Worm (Caenorhabditis elegans) whole organism, L3 larva: ENCODE data around the gene srh-33.
A peak's percentile ranks its signal among the peaks of the same experiment; 100 is the strongest.

Experiments
- ama-1 ChIP-seq: fragments of 150-350 bp; optimal IDR thresholded peaks from 2 replicates; lab custom pipeline; 2018
- ceh-82 ChIP-seq: fragments of 150-350 bp; optimal IDR thresholded peaks from 2 replicates; lab custom pipeline; 2014; ENCODE audit warnings: missing biosample characterization, missing genetic modification characterization
- egl-27 ChIP-seq: sonication (generic microtip); optimal IDR thresholded peaks from 4 replicates; lab custom pipeline; 2017; ENCODE audit warnings: missing biosample characterization, missing genetic modification reagents, missing genetic modification characterization
- elt-1 ChIP-seq: fragments of 150-350 bp; optimal IDR thresholded peaks from 2 replicates; lab custom pipeline; 2014; ENCODE audit warnings: missing biosample characterization, missing genetic modification characterization
- elt-3 ChIP-seq, 3 experiments: fragments of 150-350 bp in 1 of 3; sonication (generic microtip) in 2 of 3; optimal IDR thresholded peaks; 2 replicates in 2 of 3; 4 replicates in 1 of 3; lab custom pipeline; 2014 to 2017; ENCODE audit warnings: missing biosample characterization in 3 of 3, missing genetic modification characterization in 3 of 3
- fkh-10 ChIP-seq: sonication (generic microtip); optimal IDR thresholded peaks from 2 replicates; lab custom pipeline; 2017; ENCODE audit warnings: missing biosample characterization, missing genetic modification reagents, missing genetic modification characterization
- fkh-2 ChIP-seq: fragments of 150-350 bp; optimal IDR thresholded peaks from 2 replicates; lab custom pipeline; 2014; ENCODE audit warnings: missing biosample characterization, missing genetic modification reagents, missing genetic modification characterization
- nfya-1 ChIP-seq: sonication (generic microtip); optimal IDR thresholded peaks from 2 replicates; lab custom pipeline; 2017; ENCODE audit warnings: missing genetic modification characterization, mild to moderate bottlenecking, missing compliant biosample characterization, antibody characterized with exemption, moderate library complexity; ENCODE audit not compliant: insufficient read depth
- nhr-237 ChIP-seq: fragments of 150-350 bp; optimal IDR thresholded peaks from 2 replicates; lab custom pipeline; 2014; ENCODE audit warnings: missing biosample characterization, missing genetic modification characterization
- nhr-76 ChIP-seq: fragments of 150-350 bp; sonication (generic microtip); optimal IDR thresholded peaks from 5 replicates; lab custom pipeline; 2014; ENCODE audit warnings: missing biosample characterization, missing genetic modification characterization
- pha-4 ChIP-seq: fragments of 150-350 bp; optimal IDR thresholded peaks from 2 replicates; lab custom pipeline; 2014; ENCODE audit warnings: missing biosample characterization, missing genetic modification reagents, missing genetic modification characterization
- snpc-4 ChIP-seq: fragments of 150-350 bp; optimal IDR thresholded peaks from 2 replicates; lab custom pipeline; 2014; ENCODE audit warnings: missing biosample characterization, missing genetic modification characterization
- tbx-2 ChIP-seq: sonication (generic microtip); optimal IDR thresholded peaks from 2 replicates; lab custom pipeline; 2016; ENCODE audit warnings: mild to moderate bottlenecking, missing genetic modification characterization, missing compliant biosample characterization
- unc-62 ChIP-seq: fragments of 150-350 bp; sonication (generic microtip); optimal IDR thresholded peaks from 4 replicates; lab custom pipeline; 2014; ENCODE audit warnings: missing biosample characterization, missing genetic modification reagents, missing genetic modification characterization

ce11 chrV:462263-462662 lies 19.2 kb upstream of the srh-33 start, which contains the start of gene nhr-202:
- TF ChIP-seq nfya-1 (tag; lab: Kevin White, UChicago), result no peak
- peak; percentile 33 for TF ChIP-seq pha-4 (tag; lab: Kevin White, UChicago)
- no peak for TF ChIP-seq nhr-76 (tag; lab: Kevin White, UChicago)
- no peak for TF ChIP-seq elt-1 (tag; lab: Kevin White, UChicago)
- no peak for TF ChIP-seq nhr-237 (tag; lab: Kevin White, UChicago)
- TF ChIP-seq elt-3 (tag; optimal IDR thresholded peaks at IDR 0.05; lab: Kevin White, UChicago), result no peak
- no peak for TF ChIP-seq ceh-82 (tag; lab: Kevin White, UChicago)
- TF ChIP-seq snpc-4, result no peak
- TF ChIP-seq tbx-2 (tag; lab: Kevin White, UChicago), result no peak
- no peak for TF ChIP-seq unc-62 (GFP tag; lab: Kevin White, UChicago)
- TF ChIP-seq fkh-2 (tag; lab: Kevin White, UChicago), result no peak
- no peak for TF ChIP-seq egl-27 (tag; lab: Kevin White, UChicago)
- TF ChIP-seq ama-1 (lab: Kevin White, UChicago), result no peak
- no peak for TF ChIP-seq fkh-10
